Worm (Caenorhabditis elegans): ENCODE results near the gene srx-7.

The srx-7 gene

DNA sequence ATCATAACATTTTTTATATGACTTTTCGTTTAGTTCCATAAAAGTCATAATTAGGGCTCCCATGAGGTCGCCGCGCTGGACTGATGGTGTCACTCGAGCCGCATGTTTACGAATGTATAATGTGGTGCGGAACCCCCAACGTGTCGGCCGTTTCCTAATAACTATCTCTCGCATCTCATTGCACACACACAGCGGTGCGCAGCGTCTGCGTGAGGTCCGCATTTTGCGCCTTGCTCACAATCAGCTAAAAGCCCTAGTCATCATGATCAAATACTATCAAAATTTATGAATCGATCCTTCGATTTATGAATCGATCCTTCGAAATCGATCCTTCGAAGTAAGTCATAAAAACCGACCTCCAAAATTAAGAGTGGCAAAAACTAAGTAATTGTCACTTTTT, at the start of gene srx-7:
TSS of gene srx-7 (plus strand) at position 256 of the 400 bp plus-strand sequence.
- TF ChIP-seq nhr-23 (tag; optimal IDR thresholded peaks at IDR 0.05), result no peak

DNA sequence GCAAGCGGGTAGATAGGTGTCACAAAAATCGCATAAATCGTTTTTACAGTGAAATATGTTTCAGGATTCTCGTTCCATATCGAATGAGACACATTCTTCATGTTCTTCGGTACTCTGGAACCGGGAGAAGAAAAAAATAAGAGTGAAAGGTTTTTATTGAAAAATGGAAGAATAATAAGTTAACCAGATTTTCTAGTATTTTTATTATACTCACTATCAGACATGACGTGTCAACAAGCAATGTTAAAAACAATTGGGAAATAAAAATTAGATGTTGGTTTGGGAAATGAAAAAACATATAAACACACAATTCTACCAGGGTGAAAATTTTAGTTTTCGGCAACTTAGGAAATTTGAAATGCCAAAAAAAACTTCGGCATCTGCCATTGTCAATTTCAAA, 47.6 kb upstream of the srx-7 start, which contains the start of gene srh-37:
TSS of gene srh-37 (minus strand) at position 101 of the 400 bp plus-strand sequence.
- TF ChIP-seq nfya-1 (tag; optimal IDR thresholded peaks at IDR 0.05; ENCODE audit: insufficient read depth) (no peak), ztf-11 (tag; optimal IDR thresholded peaks at IDR 0.05) (no peak), ceh-9 (tag; optimal IDR thresholded peaks at IDR 0.05) (no peak), nhr-237 (tag; optimal IDR thresholded peaks at IDR 0.05) (no peak), nhr-43 (tag; optimal IDR thresholded peaks at IDR 0.05; ENCODE audit: poor library complexity, severe bottlenecking) (no peak), R02D3.7 (tag; optimal IDR thresholded peaks at IDR 0.05) (no peak)

DNA sequence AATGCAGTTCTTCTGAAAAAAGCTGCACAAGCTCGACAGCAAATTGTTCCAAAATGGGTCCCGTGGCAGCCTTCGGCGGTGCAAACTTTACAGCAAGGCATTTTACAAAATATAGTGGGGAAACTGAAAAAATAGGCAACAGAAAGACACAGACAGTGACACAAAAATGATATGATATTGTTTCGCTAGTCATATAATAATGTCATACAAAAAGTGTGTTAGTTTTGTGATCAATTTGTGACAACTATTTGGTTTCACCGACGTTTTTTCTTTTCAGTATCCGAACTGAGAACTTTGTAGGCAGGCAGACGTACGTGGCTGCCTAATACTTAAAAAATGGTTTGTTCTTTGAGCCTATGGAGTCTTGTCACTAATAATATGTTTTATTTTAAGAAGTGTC, 40.5 kb upstream of the srx-7 start, which contains the start of gene nhr-210:
TSS of gene nhr-210 (minus strand) at position 101 of the 400 bp plus-strand sequence.
- no peak for TF ChIP-seq nhr-77 (tag; optimal IDR thresholded peaks at IDR 0.05)
- no peak for TF ChIP-seq zag-1 (tag; optimal IDR thresholded peaks at IDR 0.05)
- no peak for TF ChIP-seq fkh-10 (GFP tag; optimal IDR thresholded peaks at IDR 0.05)
- TF ChIP-seq elt-2 (tag; optimal IDR thresholded peaks at IDR 0.05), result peak; percentile 13
- no peak for TF ChIP-seq nhr-23 (tag; optimal IDR thresholded peaks at IDR 0.05)

DNA sequence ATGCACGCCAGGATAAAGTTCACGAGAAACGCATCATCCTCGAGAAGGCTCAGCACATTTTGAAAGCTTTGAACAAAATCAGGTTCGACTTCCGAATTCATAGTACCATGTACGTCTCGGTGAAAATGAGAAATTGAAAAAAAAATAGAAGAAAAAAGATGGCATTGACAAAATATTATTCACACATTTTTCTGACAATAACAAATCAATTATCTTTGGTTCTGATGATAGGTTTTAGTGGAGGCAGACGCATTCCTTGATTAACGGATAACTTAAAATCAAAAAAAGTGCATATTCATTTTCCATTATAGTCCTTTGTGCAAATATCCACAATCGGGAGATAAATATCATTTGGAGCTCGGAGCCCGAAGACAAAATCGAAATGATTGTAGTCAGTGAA, 38.5 kb upstream of the srx-7 start, which contains the start of gene srw-107:
TSS of gene srw-107 (minus strand) at position 101 of the 400 bp plus-strand sequence.
- no peak for TF ChIP-seq nhr-23 (tag; optimal IDR thresholded peaks at IDR 0.05)
- no peak for TF ChIP-seq elt-1 (tag; optimal IDR thresholded peaks at IDR 0.05)
- no peak for TF ChIP-seq eor-1 (tag; optimal IDR thresholded peaks at IDR 0.05)
- no peak for TF ChIP-seq nfya-1 (tag; optimal IDR thresholded peaks at IDR 0.05; ENCODE audit: insufficient read depth)
- TF ChIP-seq ceh-16 (tag; optimal IDR thresholded peaks at IDR 0.05), result no peak
- no peak for TF ChIP-seq nhr-67 (tag; optimal IDR thresholded peaks at IDR 0.05)
- TF ChIP-seq R02D3.7 (tag; optimal IDR thresholded peaks at IDR 0.05), result no peak
- no peak for TF ChIP-seq aly-2 (tag; optimal IDR thresholded peaks at IDR 0.05)
- no peak for TF ChIP-seq fkh-2 (tag; optimal IDR thresholded peaks at IDR 0.05)
- TF ChIP-seq ceh-82 (tag; optimal IDR thresholded peaks at IDR 0.05), result no peak
- no peak for TF ChIP-seq zag-1 (tag; optimal IDR thresholded peaks at IDR 0.05)
- no peak for TF ChIP-seq fos-1 (tag; optimal IDR thresholded peaks at IDR 0.05)
- TF ChIP-seq skn-1 (tag; optimal IDR thresholded peaks at IDR 0.05), result no peak
- no peak for TF ChIP-seq nhr-77 (tag; optimal IDR thresholded peaks at IDR 0.05)

DNA sequence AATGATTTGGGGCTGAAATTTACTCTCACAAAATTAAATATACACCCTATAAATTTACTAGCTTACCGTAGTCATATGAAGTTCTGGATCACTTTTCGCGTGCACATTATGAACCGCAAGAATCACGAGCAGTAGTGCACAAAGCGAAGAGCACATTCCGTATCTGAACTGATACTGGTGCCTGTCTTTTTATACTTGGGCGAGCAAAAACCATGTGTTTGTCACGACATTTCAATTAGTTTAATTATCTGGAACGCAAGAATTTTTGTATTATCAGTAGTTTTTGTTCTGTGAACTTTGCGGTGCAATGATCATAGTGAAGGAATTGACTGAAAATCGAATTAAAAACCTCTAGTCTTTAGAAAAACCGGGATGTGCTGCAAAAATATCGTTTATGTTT, 35.9 kb upstream of the srx-7 start, which contains the start of gene lipl-3:
TSS of gene lipl-3 (minus strand) at position 161 of the 400 bp plus-strand sequence.
- TF ChIP-seq zag-1 (tag; optimal IDR thresholded peaks at IDR 0.05) (no peak), elt-2 (tag; optimal IDR thresholded peaks at IDR 0.05) (peak; percentile 43), mml-1 (tag; optimal IDR thresholded peaks at IDR 0.05) (no peak), pqm-1 (tag; optimal IDR thresholded peaks at IDR 0.05) (peak; percentile 53), mdl-1 (tag; optimal IDR thresholded peaks at IDR 0.05) (no peak), ZK546.5 (tag; optimal IDR thresholded peaks at IDR 0.05) (no peak), eor-1 (tag; optimal IDR thresholded peaks at IDR 0.05) (no peak), ceh-9 (tag; optimal IDR thresholded peaks at IDR 0.05) (no peak)

DNA sequence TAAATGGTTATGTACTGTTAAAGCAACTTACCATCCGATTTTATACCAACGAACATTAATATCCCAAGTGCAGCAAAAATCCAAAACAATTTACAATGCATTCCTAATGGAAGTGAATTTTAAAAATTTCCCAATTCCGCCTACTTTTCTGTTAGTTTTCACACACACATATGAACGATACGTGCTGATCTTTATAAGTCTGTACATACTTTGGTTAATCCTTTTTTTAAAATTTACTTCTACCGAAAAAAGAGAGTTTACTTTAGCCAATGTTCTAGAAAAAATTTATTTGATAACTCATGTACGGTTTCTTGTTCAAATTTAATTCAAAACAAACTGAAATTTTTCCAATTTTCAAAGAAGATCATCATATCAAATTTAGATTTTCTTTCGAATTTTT, 35.0 kb upstream of the srx-7 start, which contains the start of gene R11G11.16:
TSS of gene R11G11.16 (minus strand) at position 101 of the 400 bp plus-strand sequence.
- TF ChIP-seq fos-1 (tag; optimal IDR thresholded peaks at IDR 0.05) (no peak), nhr-237 (tag; optimal IDR thresholded peaks at IDR 0.05) (no peak), lin-15B (tag; optimal IDR thresholded peaks at IDR 0.05) (no peak), nhr-67 (tag; optimal IDR thresholded peaks at IDR 0.05) (no peak), unc-39 (tag; optimal IDR thresholded peaks at IDR 0.05) (no peak), ceh-16 (tag; optimal IDR thresholded peaks at IDR 0.05) (no peak), fkh-2 (tag; optimal IDR thresholded peaks at IDR 0.05) (no peak), elt-3 (tag; optimal IDR thresholded peaks at IDR 0.05) (no peak), jun-1 (tag; optimal IDR thresholded peaks at IDR 0.05) (no peak), zag-1 (tag; optimal IDR thresholded peaks at IDR 0.05) (no peak), daf-12 (tag; optimal IDR thresholded peaks at IDR 0.05) (no peak), ceh-9 (tag; optimal IDR thresholded peaks at IDR 0.05) (no peak), lsy-12 (tag; optimal IDR thresholded peaks at IDR 0.05) (no peak), hmg-11 (tag; optimal IDR thresholded peaks at IDR 0.05) (no peak), fkh-10 (GFP tag; optimal IDR thresholded peaks at IDR 0.05) (no peak), tbx-2 (tag; optimal IDR thresholded peaks at IDR 0.05) (no peak), elt-1 (tag; optimal IDR thresholded peaks at IDR 0.05) (no peak), nhr-43 (tag; optimal IDR thresholded peaks at IDR 0.05; ENCODE audit: poor library complexity, severe bottlenecking) (no peak), egl-5 (tag; optimal IDR thresholded peaks at IDR 0.05) (no peak)
